Worm (Caenorhabditis elegans): ENCODE data around the gene gpla-1.

The gpla-1 gene

ce11 chrV:11937710-11938109 lies at the start of gene gpla-1:
TSS of gene gpla-1 (minus strand) at chrV:11937810.
- TF ChIP-seq ceh-16 (tag; optimal IDR thresholded peaks at IDR 0.05) (no peak), nhr-25 (tag; optimal IDR thresholded peaks at IDR 0.05) (no peak), Y55F3AM.14 (GFP tag; optimal IDR thresholded peaks at IDR 0.05) (no peak), gmeb-1 (tag; optimal IDR thresholded peaks at IDR 0.05) (no peak), mdl-1 (tag; optimal IDR thresholded peaks at IDR 0.05) (no peak), aly-2 (tag; optimal IDR thresholded peaks at IDR 0.05) (no peak), sma-3 (GFP tag; optimal IDR thresholded peaks at IDR 0.05) (no peak), nhr-23 (tag; optimal IDR thresholded peaks at IDR 0.05) (no peak), nhr-12 (tag; optimal IDR thresholded peaks at IDR 0.05) (no peak), nhr-11 (tag; optimal IDR thresholded peaks at IDR 0.05) (no peak), elt-1 (tag; optimal IDR thresholded peaks at IDR 0.05) (no peak), nhr-237 (tag; optimal IDR thresholded peaks at IDR 0.05) (no peak), nhr-129 (tag; optimal IDR thresholded peaks at IDR 0.05) (no peak), mab-5 (tag; optimal IDR thresholded peaks at IDR 0.05) (no peak), unc-62 (GFP tag; optimal IDR thresholded peaks at IDR 0.05) (no peak), zag-1 (tag; optimal IDR thresholded peaks at IDR 0.05) (no peak), crh-2 (tag; optimal IDR thresholded peaks at IDR 0.05) (no peak), ZK546.5 (tag; optimal IDR thresholded peaks at IDR 0.05) (no peak)

DNA sequence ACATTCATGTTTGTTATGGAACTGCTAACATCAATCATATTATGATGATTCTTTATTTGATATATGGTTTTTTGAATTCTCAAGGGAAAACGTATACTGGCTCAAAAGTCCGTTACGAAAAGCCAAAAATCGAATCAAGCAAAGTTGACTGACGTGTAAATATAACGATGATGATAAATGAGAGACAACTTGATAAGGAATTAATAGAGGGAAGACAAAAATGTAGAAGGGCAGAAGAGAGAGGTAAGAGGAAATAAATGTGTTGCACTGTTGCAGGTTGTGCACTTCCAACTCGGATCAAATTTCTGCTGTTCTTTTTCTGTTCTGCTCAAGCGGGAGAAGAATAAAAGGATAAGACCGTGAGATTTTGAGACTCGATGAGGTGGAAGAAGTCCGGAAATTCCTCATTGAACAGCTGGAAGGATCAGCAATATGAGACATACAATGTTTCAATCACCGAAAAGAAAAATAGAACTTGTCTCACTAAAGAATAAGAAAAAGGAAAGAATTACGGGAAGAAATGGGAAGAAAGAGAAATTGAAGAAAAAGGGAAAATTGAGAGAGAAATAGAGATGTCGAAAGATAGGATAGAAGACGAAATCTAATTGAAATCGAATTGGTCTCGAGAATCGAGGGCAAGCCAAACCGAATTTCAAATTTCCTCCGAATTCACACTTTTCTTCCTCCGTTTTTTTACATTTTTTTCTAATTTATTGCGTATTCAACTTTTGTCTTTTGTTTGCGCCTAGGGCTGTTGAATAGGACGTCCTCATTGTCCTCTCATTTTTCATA lies 48.7 kb upstream of the gpla-1 start:
- TF ChIP-seq ztf-1 (GFP tag; conservative IDR thresholded peaks at IDR 0.05): no peak
- peak; percentile 12 for TF ChIP-seq crh-2 (tag; optimal IDR thresholded peaks at IDR 0.05)
- TF ChIP-seq fos-1 (tag; optimal IDR thresholded peaks at IDR 0.05): peak; percentile 83
- peak; percentile 25 for TF ChIP-seq sma-9 (GFP tag; optimal IDR thresholded peaks at IDR 0.05)
- no peak for TF ChIP-seq sma-9 (tag; optimal IDR thresholded peaks at IDR 0.05)
- TF ChIP-seq sem-4 (tag; optimal IDR thresholded peaks at IDR 0.05): peak; percentile 68
- TF ChIP-seq zag-1 (tag; optimal IDR thresholded peaks at IDR 0.05): peak; percentile 30
- no peak for TF ChIP-seq ama-1 (optimal IDR thresholded peaks at IDR 0.05)
- TF ChIP-seq blmp-1 (tag; optimal IDR thresholded peaks at IDR 0.05; ENCODE audit: insufficient read depth): peak; percentile 78
- no peak for TF ChIP-seq nhr-21 (tag; optimal IDR thresholded peaks at IDR 0.05)
- peak; percentile 27 for TF ChIP-seq C34F6.9 (tag; optimal IDR thresholded peaks at IDR 0.05)
- no peak for TF ChIP-seq elt-3 (tag; optimal IDR thresholded peaks at IDR 0.05)
- TF ChIP-seq unc-62 (GFP tag; optimal IDR thresholded peaks at IDR 0.05): no peak

DNA sequence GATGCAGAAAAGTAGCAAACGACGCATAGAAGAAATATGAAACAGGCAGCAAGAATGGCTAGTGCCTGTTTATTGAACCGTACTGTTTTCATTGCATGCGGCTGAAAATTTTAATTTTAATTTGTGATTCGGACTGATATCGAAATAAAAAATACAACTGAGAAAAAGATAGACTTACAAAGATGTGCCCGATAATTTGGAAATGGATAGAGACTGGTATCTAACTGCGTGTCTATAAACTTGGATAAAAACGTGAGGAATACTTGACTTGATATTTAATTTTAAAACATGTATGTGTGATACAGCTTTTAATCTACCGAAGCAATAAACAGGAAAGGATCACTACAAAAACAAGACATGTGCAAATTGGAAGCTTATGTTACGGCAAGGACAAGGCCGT lies 47.8 kb upstream of the gpla-1 start, which contains the start of gene mans-2:
TSS of gene mans-2 (minus strand) at position 101 of the 400 bp plus-strand sequence.
- TF ChIP-seq nhr-11 (tag; optimal IDR thresholded peaks at IDR 0.05): no peak
- TF ChIP-seq alr-1 (tag; optimal IDR thresholded peaks at IDR 0.05): no peak
- TF ChIP-seq snpc-4 (tag; optimal IDR thresholded peaks at IDR 0.05): no peak
- TF ChIP-seq lin-13 (GFP tag; optimal IDR thresholded peaks at IDR 0.05): no peak
- TF ChIP-seq Y55F3AM.14 (GFP tag; optimal IDR thresholded peaks at IDR 0.05): no peak
- TF ChIP-seq elt-3 (tag; optimal IDR thresholded peaks at IDR 0.05): no peak
- TF ChIP-seq ama-1 (optimal IDR thresholded peaks at IDR 0.05): no peak
- TF ChIP-seq F13H6.1 (tag; optimal IDR thresholded peaks at IDR 0.05): no peak
- no peak for TF ChIP-seq nhr-77 (tag; optimal IDR thresholded peaks at IDR 0.05)
- no peak for TF ChIP-seq lin-11 (tag; optimal IDR thresholded peaks at IDR 0.05)
- TF ChIP-seq R02D3.7 (tag; optimal IDR thresholded peaks at IDR 0.05): no peak
- no peak for TF ChIP-seq nhr-10 (tag; optimal IDR thresholded peaks at IDR 0.05)
- TF ChIP-seq ceh-82 (tag; optimal IDR thresholded peaks at IDR 0.05): no peak
- TF ChIP-seq unc-39 (tag; optimal IDR thresholded peaks at IDR 0.05): no peak
- no peak for TF ChIP-seq ztf-1 (GFP tag; conservative IDR thresholded peaks at IDR 0.05)

DNA sequence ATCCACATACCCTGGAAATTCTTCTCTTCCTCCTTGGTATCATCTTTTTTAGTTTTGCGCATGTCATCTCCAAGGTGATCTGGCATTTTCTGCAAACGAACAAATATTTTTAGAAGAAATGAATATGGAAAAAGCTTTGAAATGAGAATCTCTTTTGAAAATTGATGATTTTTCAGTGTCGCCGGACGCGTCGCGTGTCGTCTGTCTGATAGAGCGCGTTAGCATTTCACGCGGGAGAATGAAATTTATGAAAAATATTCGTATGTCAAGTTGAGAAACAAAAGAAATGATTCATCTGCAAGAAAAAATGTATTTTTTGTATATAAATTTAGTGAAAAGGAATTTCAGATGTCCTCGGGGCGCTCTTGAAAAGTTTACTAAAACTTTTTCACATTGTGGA lies 44.7 kb upstream of the gpla-1 start, which contains the start of gene rpt-1:
TSS of gene rpt-1 (minus strand) at position 89 of the 400 bp plus-strand sequence.
- no peak for TF ChIP-seq unc-62 (GFP tag; optimal IDR thresholded peaks at IDR 0.05)
- no peak for TF ChIP-seq nhr-23 (tag; optimal IDR thresholded peaks at IDR 0.05)
- TF ChIP-seq fos-1 (tag; optimal IDR thresholded peaks at IDR 0.05): peak; percentile 37
- peak; percentile 50 for TF ChIP-seq crh-2 (tag; optimal IDR thresholded peaks at IDR 0.05)
- TF ChIP-seq nhr-237 (tag; optimal IDR thresholded peaks at IDR 0.05): no peak
- TF ChIP-seq elt-1 (tag; optimal IDR thresholded peaks at IDR 0.05): no peak
- peak; percentile 70 for TF ChIP-seq sma-3 (GFP tag; optimal IDR thresholded peaks at IDR 0.05)
- peak; percentile 24 for TF ChIP-seq lin-11 (tag; optimal IDR thresholded peaks at IDR 0.05)
- TF ChIP-seq gmeb-1 (tag; optimal IDR thresholded peaks at IDR 0.05): peak; percentile 90
- peak; percentile 65 for TF ChIP-seq sma-9 (GFP tag; optimal IDR thresholded peaks at IDR 0.05)
- TF ChIP-seq sma-9 (tag; optimal IDR thresholded peaks at IDR 0.05): no peak
- peak; percentile 49 for TF ChIP-seq ama-1 (optimal IDR thresholded peaks at IDR 0.05)
- no peak for TF ChIP-seq ZK546.5 (tag; optimal IDR thresholded peaks at IDR 0.05)
- TF ChIP-seq ztf-4 (tag; optimal IDR thresholded peaks at IDR 0.05): peak; percentile 10
- TF ChIP-seq C34F6.9 (tag; optimal IDR thresholded peaks at IDR 0.05): peak; percentile 88
- no peak for TF ChIP-seq mdl-1 (tag; optimal IDR thresholded peaks at IDR 0.05)
- TF ChIP-seq ztf-1 (GFP tag; conservative IDR thresholded peaks at IDR 0.05): no peak
- no peak for TF ChIP-seq ceh-82 (tag; optimal IDR thresholded peaks at IDR 0.05)
- peak; percentile 54 for TF ChIP-seq lin-13 (GFP tag; optimal IDR thresholded peaks at IDR 0.05)
- no peak for TF ChIP-seq unc-39 (tag; optimal IDR thresholded peaks at IDR 0.05)
- no peak for TF ChIP-seq ztf-11 (tag; optimal IDR thresholded peaks at IDR 0.05)
- no peak for TF ChIP-seq aly-2 (tag; optimal IDR thresholded peaks at IDR 0.05)
- TF ChIP-seq nhr-6 (tag; optimal IDR thresholded peaks at IDR 0.05): no peak
- TF ChIP-seq Y55F3AM.14 (GFP tag; optimal IDR thresholded peaks at IDR 0.05): no peak
- no peak for TF ChIP-seq zag-1 (tag; optimal IDR thresholded peaks at IDR 0.05)
- TF ChIP-seq mbf-1 (tag; optimal IDR thresholded peaks at IDR 0.05): no peak
- TF ChIP-seq lsy-2 (tag; optimal IDR thresholded peaks at IDR 0.05): peak; percentile 35 to 77
- no peak for TF ChIP-seq egl-27 (tag; optimal IDR thresholded peaks at IDR 0.05)
- no peak for TF ChIP-seq ceh-16 (tag; optimal IDR thresholded peaks at IDR 0.05)

All from whole organism, L2 larva.